Worm (Caenorhabditis elegans): ENCODE measurements around the gene ugt-44.

Gene ugt-44

DNA sequence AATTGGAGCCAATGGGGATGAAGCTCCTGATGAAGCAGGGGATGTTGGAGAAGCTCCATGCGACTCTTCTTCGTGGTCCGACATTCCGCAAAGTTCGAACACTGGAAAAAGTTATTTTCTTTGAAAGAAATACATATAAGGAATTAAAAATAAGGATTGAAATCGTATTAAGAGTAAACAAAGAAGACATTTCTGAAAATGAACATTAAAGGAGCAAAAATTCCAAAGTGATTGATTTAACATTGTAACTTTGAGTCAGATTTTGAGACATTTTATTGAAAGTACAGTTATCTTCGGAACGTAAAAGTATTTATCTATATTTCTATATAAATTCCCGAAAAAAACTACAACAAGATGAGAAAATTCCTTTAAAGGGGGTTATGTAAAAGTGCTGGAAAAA lies 45.0 kb upstream of the ugt-44 start, which contains the start of gene F13B12.1:
F13B12.1 (minus strand) TSS at position 101 of the 400 bp plus-strand sequence.
- TF ChIP-seq ham-2 (GFP tag; optimal IDR thresholded peaks at IDR 0.05) (no peak), elt-1 (tag; optimal IDR thresholded peaks at IDR 0.05; ENCODE audit: borderline replicate concordance, insufficient read depth) (no peak), ceh-43 (GFP tag; optimal IDR thresholded peaks at IDR 0.05) (no peak), sem-2 (GFP tag; optimal IDR thresholded peaks at IDR 0.05) (no peak), pha-4 (tag; optimal IDR thresholded peaks at IDR 0.05) (no peak), drap-1 (GFP tag; optimal IDR thresholded peaks at IDR 0.05) (no peak), unc-120 (tag; optimal IDR thresholded peaks at IDR 0.05; ENCODE audit: poor library complexity, severe bottlenecking) (no peak), lsy-2 (tag; optimal IDR thresholded peaks at IDR 0.05) (no peak), flh-1 (GFP tag; optimal IDR thresholded peaks at IDR 0.05) (no peak), M03D4.4 (tag; optimal IDR thresholded peaks at IDR 0.05) (no peak), nhr-237 (tag; optimal IDR thresholded peaks at IDR 0.05) (no peak), mab-5 (tag; optimal IDR thresholded peaks at IDR 0.05) (no peak)

DNA sequence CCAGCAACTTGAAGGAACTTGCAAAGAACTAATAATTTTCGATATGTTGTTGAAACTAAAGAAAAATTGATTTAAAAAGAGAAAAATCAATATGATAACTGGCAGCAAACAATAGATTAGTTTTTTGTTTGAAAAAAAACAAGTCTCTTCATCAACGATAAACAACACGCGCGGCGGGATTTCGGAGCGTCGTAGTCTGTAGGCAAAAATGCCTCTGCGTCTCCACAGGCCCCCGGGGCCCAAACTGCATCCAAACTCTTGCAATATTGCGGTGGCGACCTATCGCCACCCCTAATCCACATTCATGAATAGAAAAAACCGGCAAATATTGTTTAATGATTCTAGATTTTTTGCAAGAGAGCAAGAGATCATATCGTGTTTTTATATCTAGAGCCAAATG lies 44.4 kb upstream of the ugt-44 start:
- peak; percentile 27 for TF ChIP-seq lsy-2 (tag; optimal IDR thresholded peaks at IDR 0.05)
- TF ChIP-seq elt-1 (tag; optimal IDR thresholded peaks at IDR 0.05; ENCODE audit: borderline replicate concordance, insufficient read depth), result no peak

DNA sequence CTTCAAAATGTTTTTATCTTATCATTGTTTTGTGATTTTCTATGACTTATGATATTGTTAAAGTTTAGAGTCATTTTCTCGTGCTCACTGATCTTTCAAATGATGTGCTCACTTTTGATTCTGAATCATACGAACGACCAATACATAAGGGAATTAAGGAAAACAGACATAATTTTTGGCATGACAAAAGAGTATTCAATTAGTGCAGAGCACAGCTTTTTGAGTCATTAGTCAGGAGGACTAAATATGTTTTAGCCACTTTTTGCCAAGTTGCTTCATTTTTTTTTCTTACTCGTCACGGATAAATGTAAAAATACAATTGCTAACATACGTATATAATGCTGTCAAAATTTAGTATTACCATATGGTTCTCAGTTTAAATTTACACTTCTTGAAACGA lies 40.4 kb upstream of the ugt-44 start, which contains the start of gene F13B12.2:
F13B12.2 (minus strand) TSS at position 2 of the 400 bp plus-strand sequence.
- TF ChIP-seq drap-1 (GFP tag; optimal IDR thresholded peaks at IDR 0.05) (no peak), nhr-76 (tag; optimal IDR thresholded peaks at IDR 0.05) (no peak), mep-1 (tag; optimal IDR thresholded peaks at IDR 0.05) (no peak), snpc-4 (tag; optimal IDR thresholded peaks at IDR 0.05) (no peak), ceh-43 (GFP tag; optimal IDR thresholded peaks at IDR 0.05) (no peak), nhr-28 (tag; optimal IDR thresholded peaks at IDR 0.05) (no peak), ceh-39 (tag; optimal IDR thresholded peaks at IDR 0.05) (no peak), cnd-1 (tag; optimal IDR thresholded peaks at IDR 0.05) (no peak), elt-1 (tag; optimal IDR thresholded peaks at IDR 0.05; ENCODE audit: borderline replicate concordance, insufficient read depth) (no peak), lsy-2 (tag; optimal IDR thresholded peaks at IDR 0.05) (no peak), lin-13 (tag; optimal IDR thresholded peaks at IDR 0.05) (no peak), unc-62 (GFP tag; optimal IDR thresholded peaks at IDR 0.05) (no peak), unc-39 (tag; optimal IDR thresholded peaks at IDR 0.05) (no peak), nhr-237 (tag; optimal IDR thresholded peaks at IDR 0.05) (no peak), hlh-1 (tag; optimal IDR thresholded peaks at IDR 0.05) (no peak), blmp-1 (tag; optimal IDR thresholded peaks at IDR 0.05) (no peak), unc-120 (tag; optimal IDR thresholded peaks at IDR 0.05; ENCODE audit: poor library complexity, severe bottlenecking) (no peak), ztf-11 (tag; optimal IDR thresholded peaks at IDR 0.05) (no peak), mab-5 (tag; optimal IDR thresholded peaks at IDR 0.05) (no peak)

DNA sequence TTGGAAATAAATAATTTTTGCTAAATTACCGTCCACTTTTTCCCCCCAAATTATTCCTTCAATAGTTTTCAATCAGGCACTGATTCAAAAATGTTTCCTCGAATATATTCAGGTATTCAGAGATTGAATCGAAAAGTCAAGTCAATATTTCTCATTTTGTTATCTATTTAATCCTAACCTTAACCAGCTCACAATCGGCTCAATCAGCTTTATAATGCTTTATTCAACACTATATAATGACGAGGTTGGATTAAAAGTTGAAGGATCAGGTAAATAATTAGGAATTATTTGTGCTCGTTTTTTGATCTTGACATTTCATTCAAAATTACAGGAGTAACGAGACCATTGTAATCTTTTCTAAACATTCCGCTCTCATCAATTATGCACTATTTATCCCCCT lies 39.0 kb upstream of the ugt-44 start:
- TF ChIP-seq lin-13 (tag; optimal IDR thresholded peaks at IDR 0.05) (no peak), ztf-11 (tag; optimal IDR thresholded peaks at IDR 0.05) (no peak), M03D4.4 (tag; optimal IDR thresholded peaks at IDR 0.05) (no peak), mep-1 (tag; optimal IDR thresholded peaks at IDR 0.05) (no peak), nhr-2 (tag; optimal IDR thresholded peaks at IDR 0.05) (no peak), tbx-8 (GFP tag; optimal IDR thresholded peaks at IDR 0.05) (no peak), nhr-12 (tag; optimal IDR thresholded peaks at IDR 0.05) (no peak), sptf-1 (tag; optimal IDR thresholded peaks at IDR 0.05) (no peak), unc-62 (GFP tag; optimal IDR thresholded peaks at IDR 0.05) (no peak), bed-3 (GFP tag; optimal IDR thresholded peaks at IDR 0.05) (no peak), blmp-1 (tag; optimal IDR thresholded peaks at IDR 0.05) (no peak), elt-3 (tag; optimal IDR thresholded peaks at IDR 0.05) (no peak), ceh-83 (GFP tag; optimal IDR thresholded peaks at IDR 0.05) (no peak), cnd-1 (tag; optimal IDR thresholded peaks at IDR 0.05) (no peak)

DNA sequence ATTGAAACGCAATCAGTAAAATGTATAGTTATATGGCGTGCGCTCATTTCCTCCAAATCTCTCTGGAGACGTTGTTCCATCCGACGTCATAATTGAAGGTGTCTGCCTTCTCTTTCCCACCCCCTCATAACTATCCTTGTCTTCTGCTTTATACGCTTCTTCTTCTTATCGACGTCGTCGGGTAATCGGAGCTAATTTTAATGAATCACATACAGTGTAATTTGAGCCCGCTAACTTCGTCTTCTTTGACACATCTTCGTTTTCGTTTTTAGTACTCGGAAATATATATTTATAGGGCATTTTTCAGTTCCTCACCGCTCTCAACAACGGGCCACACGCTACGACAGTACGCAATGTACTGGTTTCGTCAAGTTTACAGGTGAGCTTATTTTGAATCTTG lies 33.1 kb upstream of the ugt-44 start, which contains the start of gene ins-1:
ins-1 (plus strand) TSS at position 301 of the 400 bp plus-strand sequence.
- TF ChIP-seq tbx-8 (GFP tag; optimal IDR thresholded peaks at IDR 0.05) (no peak), mab-5 (tag; optimal IDR thresholded peaks at IDR 0.05) (no peak), sptf-1 (tag; optimal IDR thresholded peaks at IDR 0.05) (no peak), lsy-2 (tag; optimal IDR thresholded peaks at IDR 0.05) (no peak), nhr-12 (tag; optimal IDR thresholded peaks at IDR 0.05) (no peak), sem-2 (GFP tag; optimal IDR thresholded peaks at IDR 0.05) (no peak), ceh-83 (GFP tag; optimal IDR thresholded peaks at IDR 0.05) (no peak), elt-3 (tag; optimal IDR thresholded peaks at IDR 0.05) (no peak), blmp-1 (tag; optimal IDR thresholded peaks at IDR 0.05) (no peak), lin-32 (GFP tag; optimal IDR thresholded peaks at IDR 0.05) (no peak), ztf-11 (tag; optimal IDR thresholded peaks at IDR 0.05) (no peak), nhr-237 (tag; optimal IDR thresholded peaks at IDR 0.05) (no peak), bed-3 (GFP tag; optimal IDR thresholded peaks at IDR 0.05) (no peak)
